Worm (Caenorhabditis elegans): ENCODE measurements around the gene srh-36.

srh-36 gene

DNA sequence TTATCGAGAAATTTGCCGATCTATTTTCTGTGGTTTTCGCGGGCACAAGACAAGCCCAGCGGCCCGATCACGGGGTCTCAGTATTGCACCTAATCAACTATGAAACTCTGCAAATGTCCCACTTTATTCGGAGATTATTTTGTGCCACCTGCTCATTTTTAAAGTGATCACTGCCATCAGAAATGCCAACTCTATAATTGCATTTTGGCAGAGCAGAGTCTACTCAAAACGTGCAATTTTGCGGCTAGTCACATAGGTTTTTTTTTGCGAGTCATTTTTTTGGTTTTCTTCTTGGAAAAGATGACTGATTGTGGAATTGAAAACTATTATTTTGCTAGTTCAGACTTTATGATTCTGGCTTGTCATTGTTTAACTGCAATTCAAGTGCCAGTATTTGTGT, 43.4 kb upstream of the srh-36 start, which contains the start of gene srh-240:
Gene srh-240 (plus strand): TSS at position 301 of the 400 bp plus-strand sequence.
- TF ChIP-seq ama-1 (optimal IDR thresholded peaks at IDR 0.05) (no peak), pat-9 (tag; optimal IDR thresholded peaks at IDR 0.05) (no peak), ceh-14 (tag; optimal IDR thresholded peaks at IDR 0.05) (no peak), hlh-13 (GFP tag; optimal IDR thresholded peaks at IDR 0.05) (no peak), K02D7.2 (tag; optimal IDR thresholded peaks at IDR 0.05) (no peak), Y22D7AL.16 (tag; optimal IDR thresholded peaks at IDR 0.05) (no peak), rnt-1 (tag; optimal IDR thresholded peaks at IDR 0.05) (no peak), hlh-8 (tag; optimal IDR thresholded peaks at IDR 0.05) (no peak)

- no peak for TF ChIP-seq pqm-1 (tag; optimal IDR thresholded peaks at IDR 0.05)
- TF ChIP-seq lin-11 (tag; optimal IDR thresholded peaks at IDR 0.05): no peak
- no peak for TF ChIP-seq nfya-1 (tag; optimal IDR thresholded peaks at IDR 0.05)
- no peak for TF ChIP-seq nhr-11 (tag; optimal IDR thresholded peaks at IDR 0.05)
- TF ChIP-seq nhr-232 (tag; optimal IDR thresholded peaks at IDR 0.05): no peak
- TF ChIP-seq ceh-30 (tag; optimal IDR thresholded peaks at IDR 0.05): no peak
- no peak for TF ChIP-seq K02D7.2 (tag; optimal IDR thresholded peaks at IDR 0.05)
- TF ChIP-seq syd-9 (tag; optimal IDR thresholded peaks at IDR 0.05): no peak
- TF ChIP-seq hlh-13 (GFP tag; optimal IDR thresholded peaks at IDR 0.05): no peak
- no peak for TF ChIP-seq elt-2 (tag; optimal IDR thresholded peaks at IDR 0.05)
These were observed 41.6 kb upstream of the srh-36 start, which contains the start of gene srh-272 for ce11 chrV:2863033-2863432. Gene srh-272, plus strand, starts transcription at chrV:2863333.

DNA sequence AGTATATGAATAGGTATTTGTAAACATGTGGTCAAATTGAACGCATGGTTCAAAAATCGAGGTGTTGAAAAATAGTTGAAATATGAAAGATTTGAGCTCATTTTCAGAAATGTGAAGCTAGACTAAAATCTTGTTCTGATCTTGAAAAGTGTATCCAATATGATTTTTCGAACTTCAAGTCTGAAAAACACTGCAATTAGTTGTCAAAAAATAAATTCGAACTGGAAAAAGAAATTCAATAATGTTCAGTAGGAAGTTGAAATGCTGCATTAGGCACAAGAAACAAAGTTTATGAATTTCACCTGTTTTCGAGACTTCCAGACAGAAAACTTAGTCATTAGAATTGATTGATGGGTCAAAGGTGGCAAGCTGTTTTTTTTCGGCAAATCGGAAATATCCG, 40.0 kb upstream of the srh-36 start, which contains the start of gene srh-270:
Gene srh-270 (minus strand): TSS at position 101 of the 400 bp plus-strand sequence.
- TF ChIP-seq ama-1 (optimal IDR thresholded peaks at IDR 0.05): no peak
- TF ChIP-seq tbx-7 (tag; optimal IDR thresholded peaks at IDR 0.05): no peak
- no peak for TF ChIP-seq lin-11 (tag; optimal IDR thresholded peaks at IDR 0.05)
- no peak for TF ChIP-seq ceh-9 (tag; optimal IDR thresholded peaks at IDR 0.05)
- no peak for TF ChIP-seq ceh-30 (tag; optimal IDR thresholded peaks at IDR 0.05)
- TF ChIP-seq ttx-3 (tag; optimal IDR thresholded peaks at IDR 0.05): no peak
- TF ChIP-seq gmeb-2 (tag; optimal IDR thresholded peaks at IDR 0.05): no peak
- TF ChIP-seq nhr-232 (tag; optimal IDR thresholded peaks at IDR 0.05): no peak
- TF ChIP-seq dmd-4 (tag; optimal IDR thresholded peaks at IDR 0.05; ENCODE audit: borderline replicate concordance): no peak
- no peak for TF ChIP-seq ceh-19 (GFP tag; optimal IDR thresholded peaks at IDR 0.05)
- TF ChIP-seq eyg-1 (tag; optimal IDR thresholded peaks at IDR 0.05): no peak
- no peak for TF ChIP-seq ceh-24 (tag; optimal IDR thresholded peaks at IDR 0.05)
- TF ChIP-seq ceh-6 (GFP tag; optimal IDR thresholded peaks at IDR 0.05): no peak
- TF ChIP-seq tbx-2 (tag; optimal IDR thresholded peaks at IDR 0.05): no peak
- no peak for TF ChIP-seq sdc-2 (tag; optimal IDR thresholded peaks at IDR 0.05)

- TF ChIP-seq ttx-3 (tag; optimal IDR thresholded peaks at IDR 0.05) (no peak), npax-4 (tag; optimal IDR thresholded peaks at IDR 0.05) (no peak), odd-2 (tag; optimal IDR thresholded peaks at IDR 0.05) (no peak), ceh-2 (tag; optimal IDR thresholded peaks at IDR 0.05) (no peak), ref-2 (tag; optimal IDR thresholded peaks at IDR 0.05) (no peak), ceh-24 (tag; optimal IDR thresholded peaks at IDR 0.05) (no peak)
These were observed 38.3 kb upstream of the srh-36 start, which contains the start of gene srj-54 for ce11 chrV:2859738-2860137. Gene srj-54, minus strand, starts transcription at chrV:2859838.

DNA sequence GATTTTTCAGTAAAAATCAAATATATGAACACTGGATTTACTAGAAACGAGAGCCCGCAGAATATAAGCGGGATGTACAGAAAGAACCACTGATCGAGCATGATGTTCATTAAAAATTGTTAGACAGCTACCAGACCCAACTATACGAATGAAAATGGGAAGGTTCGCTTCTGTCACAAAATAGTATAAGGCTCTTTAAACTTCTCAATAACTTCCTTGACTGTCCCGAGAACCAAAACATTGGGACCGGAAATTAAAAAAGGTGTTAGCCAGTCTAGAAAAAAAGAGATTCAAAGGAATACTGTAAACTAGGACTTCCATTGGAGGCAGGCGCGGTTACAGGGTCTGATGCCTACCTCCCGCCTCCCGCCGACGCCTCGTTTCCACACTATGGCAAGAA, 36.4 kb upstream of the srh-36 start, which contains the start of gene srj-55:
Gene srj-55 (minus strand): TSS at position 101 of the 400 bp plus-strand sequence.
- TF ChIP-seq hlh-13 (GFP tag; optimal IDR thresholded peaks at IDR 0.05) (no peak), ttx-3 (tag; optimal IDR thresholded peaks at IDR 0.05) (no peak), pag-3 (tag; optimal IDR thresholded peaks at IDR 0.05; ENCODE audit: borderline replicate concordance) (no peak), C38D4.7 (GFP tag; optimal IDR thresholded peaks at IDR 0.05) (no peak), fax-1 (tag; optimal IDR thresholded peaks at IDR 0.05) (no peak), sox-4 (tag; optimal IDR thresholded peaks at IDR 0.05) (no peak), pros-1 (tag; optimal IDR thresholded peaks at IDR 0.05) (no peak), unc-3 (GFP tag; conservative IDR thresholded peaks at IDR 0.05) (no peak), unc-3 (tag; optimal IDR thresholded peaks at IDR 0.05) (no peak), ceh-2 (tag; optimal IDR thresholded peaks at IDR 0.05) (no peak), ets-4 (tag; optimal IDR thresholded peaks at IDR 0.05) (no peak), odd-2 (tag; optimal IDR thresholded peaks at IDR 0.05) (no peak), eyg-1 (tag; optimal IDR thresholded peaks at IDR 0.05) (no peak), elt-4 (tag; optimal IDR thresholded peaks at IDR 0.05) (no peak), sox-2 (GFP tag; IDR thresholded peaks at IDR 0.05) (no peak), K09A11.1 (tag; optimal IDR thresholded peaks at IDR 0.05; ENCODE audit: insufficient read depth) (no peak), pha-4 (tag; optimal IDR thresholded peaks at IDR 0.05) (no peak), ztf-16 (tag; optimal IDR thresholded peaks at IDR 0.05) (no peak), ceh-18 (tag; optimal IDR thresholded peaks at IDR 0.05) (no peak), gmeb-2 (tag; optimal IDR thresholded peaks at IDR 0.05) (no peak), ceh-30 (tag; optimal IDR thresholded peaks at IDR 0.05) (no peak)
